Worm (Caenorhabditis elegans) whole organism, mixed stage, embryonic: ENCODE data around the gene acs-1.

Source experiments
- blmp-1 ChIP-seq: fragments of 150-350 bp; optimal IDR thresholded peaks from 2 replicates; lab custom pipeline; 2014; ENCODE audit warnings: missing biosample characterization, missing genetic modification characterization
- cnd-1 ChIP-seq: fragments of 200-800 bp; sonication (Bioruptor generic); optimal IDR thresholded peaks from 2 replicates; lab custom pipeline; 2018; ENCODE audit warnings: mild to moderate bottlenecking, missing genetic modification characterization, missing compliant biosample characterization
- elt-1 ChIP-seq: sonication (generic microtip); optimal IDR thresholded peaks from 2 replicates; lab custom pipeline; 2017; ENCODE audit warnings: missing genetic modification characterization, mild to moderate bottlenecking, missing compliant biosample characterization, antibody characterized with exemption, moderate library complexity, borderline replicate concordance; ENCODE audit not compliant: insufficient read depth
- lin-13 ChIP-seq: fragments of 150-350 bp; optimal IDR thresholded peaks from 2 replicates; lab custom pipeline; 2014; ENCODE audit warnings: missing biosample characterization, missing genetic modification characterization
- mab-5 ChIP-seq: fragments of 150-350 bp; optimal IDR thresholded peaks from 2 replicates; lab custom pipeline; 2014; ENCODE audit warnings: missing biosample characterization, missing genetic modification characterization
- mep-1 ChIP-seq: fragments of 150-350 bp; optimal IDR thresholded peaks from 2 replicates; lab custom pipeline; 2017; ENCODE audit warnings: missing biosample characterization, missing genetic modification reagents, missing genetic modification characterization, inconsistent platforms
- mls-2 ChIP-seq: sonication (generic microtip); optimal IDR thresholded peaks from 2 replicates; lab custom pipeline; 2016; ENCODE audit warnings: mild to moderate bottlenecking, missing genetic modification characterization, moderate library complexity, missing compliant biosample characterization
- nhr-237 ChIP-seq: fragments of 150-350 bp; optimal IDR thresholded peaks from 2 replicates; lab custom pipeline; 2014; ENCODE audit warnings: missing biosample characterization, missing genetic modification characterization
- nhr-28 ChIP-seq: fragments of 150-350 bp; optimal IDR thresholded peaks from 2 replicates; lab custom pipeline; 2014; ENCODE audit warnings: missing biosample characterization, missing genetic modification characterization
- pha-4 ChIP-seq: fragments of 150-350 bp; optimal IDR thresholded peaks from 2 replicates; lab custom pipeline; 2018; ENCODE audit warnings: missing biosample characterization, missing genetic modification reagents, missing genetic modification characterization
- snpc-4 ChIP-seq: fragments of 150-350 bp; optimal IDR thresholded peaks from 2 replicates; lab custom pipeline; 2014; ENCODE audit warnings: missing biosample characterization, missing genetic modification characterization
- sptf-1 ChIP-seq: sonication (generic microtip); optimal IDR thresholded peaks from 2 replicates; lab custom pipeline; 2017; ENCODE audit warnings: mild to moderate bottlenecking, missing genetic modification characterization, moderate library complexity, missing compliant biosample characterization
- unc-62 ChIP-seq: fragments of 150-350 bp; optimal IDR thresholded peaks from 2 replicates; lab custom pipeline; 2014; ENCODE audit warnings: missing biosample characterization, missing genetic modification reagents, missing genetic modification characterization
- ztf-11 ChIP-seq: fragments of 150-350 bp; optimal IDR thresholded peaks from 2 replicates; lab custom pipeline; 2014; ENCODE audit warnings: missing biosample characterization, missing genetic modification characterization

ce11 chrV:6492497-6492896, 32.3 kb upstream of the acs-1 start:
- TF ChIP-seq nhr-28 (tag; lab: Kevin White, UChicago) (no peak), ztf-11 (tag; lab: Kevin White, UChicago) (no peak), cnd-1 (tag; lab: Kevin White, UChicago) (no peak), mls-2 (tag; lab: Kevin White, UChicago) (no peak), nhr-237 (tag; lab: Kevin White, UChicago) (no peak), snpc-4 (no peak), pha-4 (tag; lab: Kevin White, UChicago) (no peak), blmp-1 (tag; lab: Kevin White, UChicago) (no peak), mep-1 (no peak), lin-13 (tag; lab: Kevin White, UChicago) (no peak), elt-1 (no peak), unc-62 (GFP tag; lab: Kevin White, UChicago) (no peak), mab-5 (tag; lab: Kevin White, UChicago) (no peak), sptf-1 (tag; lab: Kevin White, UChicago) (no peak)
